Worm (Caenorhabditis elegans) whole organism, L4/young adult: ENCODE data around the gene inpp-5K.

Experiments
- dao-5 ChIP-seq: sonication (generic microtip); optimal IDR thresholded peaks from 2 replicates; lab custom pipeline; 2016; ENCODE audit warnings: missing genotype, missing genetic modification characterization, moderate library complexity, missing compliant biosample characterization
- him-1 ChIP-seq: sonication (generic microtip); optimal IDR thresholded peaks from 2 replicates; lab custom pipeline; 2016; ENCODE audit warnings: missing genotype, missing genetic modification reagents, missing genetic modification characterization, missing compliant biosample characterization

- TF ChIP-seq dao-5 (tag; lab: Kevin White, UChicago) (no peak), him-1 (tag; lab: Kevin White, UChicago) (no peak)
Measured at ce11 chrIII:8126978-8127377, 34.2 kb downstream of the inpp-5K start.
